Worm (Caenorhabditis elegans) whole organism, L1 larva: ENCODE results near the gene lips-13.

ENCODE experiments used
- ceh-82 ChIP-seq, 3 experiments: fragments of 150-350 bp in 1 of 3; sonication (generic microtip) in 2 of 3; optimal IDR thresholded peaks; 2 replicates each; lab custom pipeline; 2014 to 2017; ENCODE audit warnings: missing biosample characterization in 3 of 3, missing genetic modification characterization in 3 of 3
- dpl-1 ChIP-seq, 3 experiments: fragments of 150-350 bp in 2 of 3; sonication (generic microtip) in 1 of 3; optimal IDR thresholded peaks; 2 replicates each; lab custom pipeline; 2014 to 2017; ENCODE audit warnings: missing biosample characterization in 3 of 3, missing genetic modification characterization in 3 of 3, missing genetic modification reagents in 3 of 3
- jun-1 ChIP-seq: fragments of 150-350 bp; optimal IDR thresholded peaks from 2 replicates; lab custom pipeline; 2014; ENCODE audit warnings: missing biosample characterization, missing genetic modification reagents, missing genetic modification characterization
- lin-35 ChIP-seq, 2 experiments: fragments of 150-350 bp; optimal IDR thresholded peaks; 2 replicates each; lab custom pipeline; 2014; ENCODE audit warnings: missing biosample characterization in 2 of 2, missing genetic modification characterization in 2 of 2, missing genetic modification reagents in 2 of 2
- nhr-12 ChIP-seq: sonication (generic microtip); optimal IDR thresholded peaks from 2 replicates; lab custom pipeline; 2017; ENCODE audit warnings: missing biosample characterization, missing genetic modification characterization
- nhr-237 ChIP-seq: fragments of 150-350 bp; optimal IDR thresholded peaks from 2 replicates; lab custom pipeline; 2014; ENCODE audit warnings: missing biosample characterization, missing genetic modification characterization
- pqm-1 ChIP-seq: sonication (generic microtip); optimal IDR thresholded peaks from 3 replicates; lab custom pipeline; 2017; ENCODE audit warnings: missing biosample characterization, missing genetic modification characterization
- zag-1 ChIP-seq: fragments of 150-350 bp; optimal IDR thresholded peaks from 2 replicates; lab custom pipeline; 2014; ENCODE audit warnings: missing biosample characterization, missing genetic modification characterization
- ztf-11 ChIP-seq, 2 experiments: sonication (generic microtip); optimal IDR thresholded peaks; 2 replicates each; lab custom pipeline; 2016 to 2017; ENCODE audit warnings: missing genetic modification characterization in 2 of 2, missing biosample characterization in 1 of 2, missing compliant biosample characterization in 1 of 2

ce11 chrII:1102209-1102608, 15.6 kb downstream of the lips-13 start:
- TF ChIP-seq nhr-237, result no peak
- no peak for TF ChIP-seq zag-1
- TF ChIP-seq ztf-11 (tag; optimal IDR thresholded peaks at IDR 0.05; lab: Kevin White, UChicago), result no peak
- TF ChIP-seq pqm-1 (tag; lab: Kevin White, UChicago), result no peak
- no peak for TF ChIP-seq lin-35 (GFP tag; optimal IDR thresholded peaks at IDR 0.05; lab: Kevin White, UChicago)
- no peak for TF ChIP-seq dpl-1 (GFP tag; optimal IDR thresholded peaks at IDR 0.05; lab: Kevin White, UChicago)
- TF ChIP-seq nhr-12 (tag; lab: Kevin White, UChicago), result no peak
- no peak for TF ChIP-seq ceh-82 (tag; optimal IDR thresholded peaks at IDR 0.05; lab: Kevin White, UChicago)
- no peak for TF ChIP-seq jun-1 (tag; lab: Kevin White, UChicago)
